Worm (Caenorhabditis elegans): ENCODE results near the gene F29A7.6.

F29A7.6 gene

ce11 chrII:2742251-2742650, 10.2 kb downstream of the F29A7.6 start, which contains the start of gene T05A8.7:
TSS of gene T05A8.7 (minus strand) at chrII:2742351.
- TF ChIP-seq nhr-120 (GFP tag; IDR thresholded peaks at IDR 0.05) (no peak), ekl-4 (GFP tag; IDR thresholded peaks at IDR 0.05) (no peak), mel-28 (tag; optimal IDR thresholded peaks at IDR 0.05; ENCODE audit: borderline replicate concordance) (no peak), ceh-79 (tag; optimal IDR thresholded peaks at IDR 0.05) (no peak), ztf-22 (GFP tag; optimal IDR thresholded peaks at IDR 0.05) (no peak), F55B11.4 (tag; optimal IDR thresholded peaks at IDR 0.05; ENCODE audit: borderline replicate concordance, insufficient read depth) (no peak), mxl-1 (tag; optimal IDR thresholded peaks at IDR 0.05) (no peak)

- TF ChIP-seq nhr-27 (tag; optimal IDR thresholded peaks at IDR 0.05): no peak
- TF ChIP-seq dox-1 (GFP tag; IDR thresholded peaks at IDR 0.05): 0 out of 2 replicates have a peak, but pooled peaks have one; percentile 9
- no peak for TF ChIP-seq cebp-2 (GFP tag; IDR thresholded peaks at IDR 0.05)
- peak; percentile 89 for TF ChIP-seq zfh-2 (GFP tag; conservative IDR thresholded peaks at IDR 0.05)
- no peak for TF ChIP-seq lin-54 (GFP tag; optimal IDR thresholded peaks at IDR 0.05)
- TF ChIP-seq F57A8.1 (GFP tag; optimal IDR thresholded peaks at IDR 0.05): peak; percentile 29
- TF ChIP-seq madf-3 (GFP tag; IDR thresholded peaks at IDR 0.05): no peak
- peak; percentile 91 for TF ChIP-seq egrh-3 (GFP tag; IDR thresholded peaks at IDR 0.05)
- no peak for TF ChIP-seq akir-1 (GFP tag; optimal IDR thresholded peaks at IDR 0.05)
- no peak for TF ChIP-seq ztf-6 (GFP tag; IDR thresholded peaks at IDR 0.05)
- peak; percentile 52 for TF ChIP-seq F52B5.7 (tag; optimal IDR thresholded peaks at IDR 0.05)
- TF ChIP-seq F37B4.10 (GFP tag; IDR thresholded peaks at IDR 0.05): 0 out of 2 replicates have a peak, but pooled peaks have one; percentile 4
Measured at ce11 chrII:2741405-2741804, 11.0 kb downstream of the F29A7.6 start.

- TF ChIP-seq B0035.1 (tag; optimal IDR thresholded peaks at IDR 0.05) (no peak), B0261.1 (tag; optimal IDR thresholded peaks at IDR 0.05) (no peak), sdz-38 (tag; optimal IDR thresholded peaks at IDR 0.05) (no peak), lin-26 (GFP tag; IDR thresholded peaks at IDR 0.05) (no peak), zim-3 (tag; optimal IDR thresholded peaks at IDR 0.05) (no peak), nhr-179 (tag; optimal IDR thresholded peaks at IDR 0.05) (no peak), let-607 (tag; optimal IDR thresholded peaks at IDR 0.05) (no peak), dox-1 (GFP tag; IDR thresholded peaks at IDR 0.05) (no peak), dpl-1 (GFP tag; optimal IDR thresholded peaks at IDR 0.05) (no peak), Y67H2A.10 (GFP tag; conservative IDR thresholded peaks at IDR 0.05) (no peak), atf-7 (tag; optimal IDR thresholded peaks at IDR 0.05) (no peak), rpc-1 (optimal IDR thresholded peaks at IDR 0.05) (no peak), rpc-1 (tag; optimal IDR thresholded peaks at IDR 0.05) (no peak), F10E7.11 (tag; optimal IDR thresholded peaks at IDR 0.05) (no peak), F37B4.10 (GFP tag; IDR thresholded peaks at IDR 0.05) (no peak), tbx-9 (tag; optimal IDR thresholded peaks at IDR 0.05; ENCODE audit: borderline replicate concordance) (no peak), D2030.7 (GFP tag; IDR thresholded peaks at IDR 0.05) (no peak), B0336.3 (GFP tag; IDR thresholded peaks at IDR 0.05) (no peak)
Measured at ce11 chrII:2739619-2740018, 12.8 kb downstream of the F29A7.6 start, which contains the start of gene T05A8.6. TSS of gene T05A8.6 (minus strand) at chrII:2739719.

ce11 chrII:2736938-2737337, 15.5 kb downstream of the F29A7.6 start:
- TF ChIP-seq F49E8.2 (tag; optimal IDR thresholded peaks at IDR 0.05; ENCODE audit: insufficient read depth) (no peak), B0336.3 (GFP tag; IDR thresholded peaks at IDR 0.05) (no peak), ceh-100 (GFP tag; IDR thresholded peaks at IDR 0.05) (no peak), ztf-28 (GFP tag; IDR thresholded peaks at IDR 0.05) (no peak), snpc-4 (GFP tag; optimal IDR thresholded peaks at IDR 0.05) (no peak), snpc-4 (tag; optimal IDR thresholded peaks at IDR 0.05) (peak in 2 of 4 experiments; percentile 30 to 66), egrh-3 (GFP tag; IDR thresholded peaks at IDR 0.05) (peak; percentile 50), sptf-2 (GFP tag; optimal IDR thresholded peaks at IDR 0.05) (peak; percentile 14), D2030.7 (GFP tag; IDR thresholded peaks at IDR 0.05) (0 out of 2 replicates have a peak, but pooled peaks have one; percentile 22), zfh-2 (GFP tag; conservative IDR thresholded peaks at IDR 0.05) (peak; percentile 70), die-1 (tag; optimal IDR thresholded peaks at IDR 0.05) (no peak)
